Fruit fly (Drosophila melanogaster): ENCODE data around the gene trn.

Gene trn

dm6 chr3L:13113970-13114392, at the start of gene trn (continued):
- peak; percentile 4 for TF ChIP-seq Fer3 (tag; optimal IDR thresholded peaks at IDR 0.05)
- no peak for TF ChIP-seq bigmax (GFP tag; optimal IDR thresholded peaks at IDR 0.05)
- no peak for TF ChIP-seq Ets65A (GFP tag)
- TF ChIP-seq Hey (tag; optimal IDR thresholded peaks at IDR 0.05) = no peak
- peak; percentile 40 for TF ChIP-seq zen (tag; optimal IDR thresholded peaks at IDR 0.05)
- peak; percentile 51 for TF ChIP-seq CG10543 (GFP tag; optimal IDR thresholded peaks at IDR 0.05)
- TF ChIP-seq CrebB (tag; optimal IDR thresholded peaks at IDR 0.05) = peak; percentile 16
- TF ChIP-seq unpg (GFP tag; optimal IDR thresholded peaks at IDR 0.05) = peak; percentile 18
- no peak for TF ChIP-seq Gsc (GFP tag; IDR thresholded peaks at IDR 0.05)
- no peak for TF ChIP-seq Usf (GFP tag; optimal IDR thresholded peaks at IDR 0.05)
- TF ChIP-seq jumu (GFP tag; optimal IDR thresholded peaks at IDR 0.05) = peak; percentile 3
- TF ChIP-seq CG32532 (GFP tag; IDR thresholded peaks at IDR 0.05) = peak; percentile 55
- peak; percentile 43 for TF ChIP-seq lilli (GFP tag; optimal IDR thresholded peaks at IDR 0.05)
- no peak for TF ChIP-seq ase (GFP tag; IDR thresholded peaks at IDR 0.05)
- peak; percentile 39; the same call in 1 of the 3 replicates for TF ChIP-seq CG34422 (GFP tag; IDR thresholded peaks at IDR 0.05)
- no peak for TF ChIP-seq CG15011 (GFP tag; optimal IDR thresholded peaks at IDR 0.05)
- TF ChIP-seq Atf3 (GFP tag; optimal IDR thresholded peaks at IDR 0.05) = no peak
- peak in 1 of 2 experiments; percentile 64 for TF ChIP-seq Eip74EF (GFP tag; optimal IDR thresholded peaks at IDR 0.05)
- peak; percentile 50; the same call in 1 of the 3 replicates for TF ChIP-seq CG11695 (GFP tag; IDR thresholded peaks at IDR 0.05)
- no peak for TF ChIP-seq schlank (tag; optimal IDR thresholded peaks at IDR 0.05)
- TF ChIP-seq pb (GFP tag; optimal IDR thresholded peaks at IDR 0.05) = peak; percentile 32
- no peak; the same call in 2 of the 3 replicates for TF ChIP-seq hb (GFP tag; IDR thresholded peaks at IDR 0.05; ENCODE audit: partially characterized antibody)
- peak; percentile 23 for TF ChIP-seq D19A (tag; optimal IDR thresholded peaks at IDR 0.05)
- TF ChIP-seq hth (optimal IDR thresholded peaks at IDR 0.05) = no peak
- no peak for TF ChIP-seq Sry-δ (GFP tag; optimal IDR thresholded peaks at IDR 0.05)
- peak; percentile 15 for TF ChIP-seq ATbp (GFP tag; optimal IDR thresholded peaks at IDR 0.05)
- TF ChIP-seq sc (optimal IDR thresholded peaks at IDR 0.05) = no peak
- no peak for TF ChIP-seq sc (GFP tag; optimal IDR thresholded peaks at IDR 0.05)
- no peak for TF ChIP-seq cas (GFP tag; IDR thresholded peaks at IDR 0.05)
- TF ChIP-seq Hmx (GFP tag; optimal IDR thresholded peaks at IDR 0.05) = no peak
- peak; percentile 39 for TF ChIP-seq CG33213 (GFP tag; optimal IDR thresholded peaks at IDR 0.05)
- no peak for TF ChIP-seq sisA (GFP tag; IDR thresholded peaks at IDR 0.05)
- peak; percentile 34 for TF ChIP-seq CG7839 (tag; optimal IDR thresholded peaks at IDR 0.05)
- TF ChIP-seq CG10959 (GFP tag; IDR thresholded peaks at IDR 0.05) = no peak
- TF ChIP-seq cg (GFP tag; optimal IDR thresholded peaks at IDR 0.05) = peak; percentile 72
- TF ChIP-seq CG3281 (GFP tag; optimal IDR thresholded peaks at IDR 0.05) = peak; percentile 26
- no peak for TF ChIP-seq pzg (GFP tag; optimal IDR thresholded peaks at IDR 0.05)
- TF ChIP-seq HLH4C (GFP tag; IDR thresholded peaks at IDR 0.05; ENCODE audit: partially characterized antibody) = peak; percentile 24; the same call in 1 of the 3 replicates
- TF ChIP-seq CG7357 (GFP tag; IDR thresholded peaks at IDR 0.05) = no peak
- TF ChIP-seq Opbp (GFP tag; IDR thresholded peaks at IDR 0.05; ENCODE audit: partially characterized antibody) = peak; percentile 68; the same call in 2 of the 3 replicates
- TF ChIP-seq Nf-YB (GFP tag; optimal IDR thresholded peaks at IDR 0.05) = peak; percentile 29
- no peak for TF ChIP-seq CG1529 (GFP tag; optimal IDR thresholded peaks at IDR 0.05)
- no peak for TF ChIP-seq vfl (GFP tag; optimal IDR thresholded peaks at IDR 0.05)
- TF ChIP-seq CG8944 (GFP tag; optimal IDR thresholded peaks at IDR 0.05) = no peak
- TF ChIP-seq CG43689 (GFP tag; IDR thresholded peaks at IDR 0.05) = no peak
- TF ChIP-seq CG17802 (tag; optimal IDR thresholded peaks at IDR 0.05) = no peak
- peak; percentile 24 for TF ChIP-seq trem (tag; optimal IDR thresholded peaks at IDR 0.05)
- TF ChIP-seq Abd-B (GFP tag; optimal IDR thresholded peaks at IDR 0.05) = no peak
- peak; percentile 85 for TF ChIP-seq CG2199 (GFP tag; IDR thresholded peaks at IDR 0.05)
- no peak for TF ChIP-seq psq (GFP tag; optimal IDR thresholded peaks at IDR 0.05)
- peak; percentile 92 for TF ChIP-seq chm (GFP tag; IDR thresholded peaks at IDR 0.05)
- TF ChIP-seq Dek (tag; optimal IDR thresholded peaks at IDR 0.05) = no peak
